Worm (Caenorhabditis elegans) whole organism, L1 larva: ENCODE data around the gene Y32B12B.4.

Experiments
- C04F5.9 ChIP-seq: sonication (generic microtip); optimal IDR thresholded peaks from 2 replicates; lab custom pipeline; 2016; ENCODE audit warnings: missing genetic modification characterization, missing compliant biosample characterization
- ceh-63 ChIP-seq: fragments of 200-800 bp; sonication (Bioruptor generic); optimal IDR thresholded peaks from 2 replicates; lab custom pipeline; 2018; ENCODE audit warnings: mild to moderate bottlenecking, missing genetic modification characterization, missing compliant biosample characterization
- ces-1 ChIP-seq: fragments of 150-350 bp; optimal IDR thresholded peaks from 2 replicates; lab custom pipeline; 2014; ENCODE audit warnings: missing biosample characterization, missing genetic modification reagents, missing genetic modification characterization
- lin-39 ChIP-seq: fragments of 150-350 bp; optimal IDR thresholded peaks from 2 replicates; lab custom pipeline; 2014; ENCODE audit warnings: missing biosample characterization, missing genetic modification reagents, missing genetic modification characterization
- nhr-77 ChIP-seq: fragments of 150-350 bp; optimal IDR thresholded peaks from 2 replicates; lab custom pipeline; 2014; ENCODE audit warnings: missing biosample characterization, missing genetic modification characterization
- rnt-1 ChIP-seq: sonication (generic microtip); optimal IDR thresholded peaks from 2 replicates; lab custom pipeline; 2016; ENCODE audit warnings: mild to moderate bottlenecking, missing genetic modification characterization, moderate library complexity, missing compliant biosample characterization
- snu-23 ChIP-seq: sonication (generic microtip); optimal IDR thresholded peaks from 2 replicates; lab custom pipeline; 2016; ENCODE audit warnings: missing genetic modification characterization, missing compliant biosample characterization
- sptf-1 ChIP-seq: fragments of 150-350 bp; optimal IDR thresholded peaks from 2 replicates; lab custom pipeline; 2014; ENCODE audit warnings: missing biosample characterization, missing genetic modification characterization
- sup-37 ChIP-seq: fragments of 200-800 bp; sonication (Bioruptor generic); optimal IDR thresholded peaks from 2 replicates; lab custom pipeline; 2018; ENCODE audit warnings: mild to moderate bottlenecking, missing genetic modification characterization, missing compliant biosample characterization
- tbx-2 ChIP-seq: sonication (generic microtip); optimal IDR thresholded peaks from 2 replicates; lab custom pipeline; 2016; ENCODE audit warnings: missing genetic modification characterization, missing compliant biosample characterization
- tlp-1 ChIP-seq: fragments of 150-350 bp; optimal IDR thresholded peaks from 2 replicates; lab custom pipeline; 2014; ENCODE audit warnings: missing biosample characterization, missing genetic modification characterization
- unc-62 ChIP-seq: fragments of 150-350 bp; optimal IDR thresholded peaks from 2 replicates; lab custom pipeline; 2014; ENCODE audit warnings: missing biosample characterization, missing genetic modification reagents, missing genetic modification characterization
- ztf-11 ChIP-seq, 2 experiments: sonication (generic microtip); optimal IDR thresholded peaks; 2 replicates each; lab custom pipeline; 2016 to 2017; ENCODE audit warnings: missing genetic modification characterization in 2 of 2, missing biosample characterization in 1 of 2, missing compliant biosample characterization in 1 of 2
- ztf-4 ChIP-seq: fragments of 150-350 bp; optimal IDR thresholded peaks from 2 replicates; lab custom pipeline; 2014; ENCODE audit warnings: missing biosample characterization, missing genetic modification characterization

DNA sequence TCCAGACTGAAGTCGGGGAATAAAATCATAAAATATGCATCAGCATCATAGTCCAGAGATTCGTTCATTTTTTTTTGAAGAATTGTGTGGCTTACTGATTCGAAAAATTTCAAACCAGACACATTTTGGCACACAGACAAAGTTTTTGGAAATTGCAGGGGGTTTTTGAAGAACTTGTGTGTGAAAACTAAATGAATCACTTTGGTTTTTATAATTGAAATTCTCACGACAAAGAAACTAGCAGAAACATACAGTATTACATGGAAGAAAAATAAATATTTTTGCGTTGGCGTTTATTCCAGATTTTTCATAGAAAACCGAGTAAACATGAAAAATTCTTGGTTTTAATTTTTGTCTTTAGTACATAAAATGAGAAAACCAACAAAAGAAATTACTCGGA, 30.9 kb upstream of the Y32B12B.4 start, which contains the start of gene srw-34:
- TF ChIP-seq ztf-4 (tag; lab: Kevin White, UChicago) = no peak
- no peak for TF ChIP-seq ceh-63 (GFP tag; lab: Kevin White, UChicago)
- TF ChIP-seq sup-37 (GFP tag; lab: Kevin White, UChicago) = no peak
- TF ChIP-seq nhr-77 (tag; lab: Kevin White, UChicago) = no peak
- TF ChIP-seq rnt-1 (tag; lab: Kevin White, UChicago) = no peak
- TF ChIP-seq tlp-1 (tag; lab: Kevin White, UChicago) = no peak
- TF ChIP-seq lin-39 (tag; lab: Kevin White, UChicago) = no peak
- no peak for TF ChIP-seq sptf-1 (tag; lab: Kevin White, UChicago)
- TF ChIP-seq ces-1 (GFP tag; lab: Kevin White, UChicago) = no peak
- TF ChIP-seq unc-62 (GFP tag; lab: Kevin White, UChicago) = no peak
- TF ChIP-seq tbx-2 = no peak
- no peak for TF ChIP-seq C04F5.9
- TF ChIP-seq snu-23 = no peak
- TF ChIP-seq ztf-11 (tag; optimal IDR thresholded peaks at IDR 0.05; lab: Kevin White, UChicago) = no peak
